Worm (Caenorhabditis elegans): ENCODE measurements around the gene fbxb-50.

Gene fbxb-50

ce11 chrII:1601507-1601906, 45.3 kb downstream of the fbxb-50 start, which contains the start of gene bath-47:
bath-47 (plus strand) TSS chrII:1601811.
- TF ChIP-seq W03F9.2 (tag; optimal IDR thresholded peaks at IDR 0.05) (no peak), him-1 (tag; optimal IDR thresholded peaks at IDR 0.05) (no peak), dao-5 (tag; optimal IDR thresholded peaks at IDR 0.05) (no peak)

ce11 chrII:1603049-1603448, 46.8 kb downstream of the fbxb-50 start:
- TF ChIP-seq him-1 (tag; optimal IDR thresholded peaks at IDR 0.05) = no peak
- no peak for TF ChIP-seq dao-5 (tag; optimal IDR thresholded peaks at IDR 0.05)
- no peak for TF ChIP-seq W03F9.2 (tag; optimal IDR thresholded peaks at IDR 0.05)

DNA sequence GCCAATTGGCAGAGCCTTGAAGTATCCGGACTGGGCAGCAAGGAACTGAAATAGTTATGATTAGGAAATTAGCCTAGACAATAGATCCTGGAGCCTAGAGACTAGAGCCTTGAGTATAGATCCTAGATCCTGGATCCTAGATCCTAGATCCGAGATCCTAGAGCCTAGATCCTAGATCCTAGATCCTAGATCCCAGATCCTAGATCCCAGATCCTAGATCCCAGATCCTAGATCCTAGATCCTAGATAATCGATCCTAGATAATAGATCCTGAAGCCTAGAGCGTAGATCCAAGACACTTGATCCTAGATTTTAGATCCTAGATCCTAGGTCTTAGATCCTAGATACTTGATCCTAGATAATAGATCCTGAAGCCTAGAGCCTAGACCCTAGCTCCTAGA, 48.8 kb downstream of the fbxb-50 start:
- TF ChIP-seq him-1 (tag; optimal IDR thresholded peaks at IDR 0.05) (no peak), W03F9.2 (tag; optimal IDR thresholded peaks at IDR 0.05) (no peak), dao-5 (tag; optimal IDR thresholded peaks at IDR 0.05) (no peak)

ce11 chrII:1606079-1606478, 49.8 kb downstream of the fbxb-50 start, which contains the start of gene bath-33:
bath-33 (minus strand) TSS chrII:1606179.
- no peak for TF ChIP-seq him-1 (tag; optimal IDR thresholded peaks at IDR 0.05)
- TF ChIP-seq W03F9.2 (tag; optimal IDR thresholded peaks at IDR 0.05) = no peak
- TF ChIP-seq dao-5 (tag; optimal IDR thresholded peaks at IDR 0.05) = no peak

Measured in whole organism, L4/young adult.